Fruit fly (Drosophila melanogaster): ENCODE data around the gene CG8620.

Gene CG8620

DNA sequence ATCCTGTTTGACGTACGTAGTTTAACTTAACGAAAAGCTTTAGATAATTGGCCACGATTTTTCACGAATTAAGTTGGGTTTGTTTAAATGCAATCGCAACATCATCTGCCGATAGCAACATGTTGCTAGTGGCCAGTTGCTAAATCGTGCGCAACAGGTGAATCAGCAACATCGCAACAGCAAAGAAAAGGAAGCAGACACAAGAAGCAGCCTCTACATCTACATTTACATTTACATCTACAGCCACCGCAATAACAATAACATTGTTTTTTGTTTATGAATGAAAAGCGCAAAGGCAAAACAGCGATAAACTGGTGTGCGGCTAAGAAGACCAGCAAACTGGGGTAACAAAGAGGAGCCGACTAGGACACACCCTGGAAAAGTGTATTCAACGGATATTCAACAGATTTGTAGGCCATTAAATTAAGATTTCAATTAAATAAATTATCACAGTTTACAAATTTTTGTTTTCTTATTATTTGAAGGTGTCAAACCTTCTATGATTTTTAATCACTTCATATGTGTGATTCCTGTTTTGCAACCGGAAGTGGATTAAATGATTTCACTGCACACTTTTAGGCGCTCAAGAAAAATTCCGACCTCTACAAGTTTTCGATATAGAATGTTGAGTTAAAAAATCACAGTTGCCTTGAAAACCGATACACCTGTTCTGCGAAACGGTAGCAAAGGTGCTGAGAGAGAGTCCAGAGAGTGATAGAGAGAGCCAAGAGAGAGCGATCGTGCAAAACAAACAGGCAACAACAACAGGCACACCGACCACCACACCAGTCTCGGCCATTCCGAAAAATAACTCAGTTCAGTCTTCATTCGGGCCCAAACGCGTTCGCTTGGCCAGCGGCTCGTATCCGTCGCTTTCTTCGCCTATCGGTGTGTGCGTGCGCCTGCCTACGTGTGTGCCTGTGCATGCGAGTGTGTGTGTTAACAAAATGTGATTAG lies 23.9 kb upstream of the CG8620 start, which contains the start of gene melt (continued):
- peak; percentile 59 for TF ChIP-seq NC2α (GFP tag; optimal IDR thresholded peaks at IDR 0.05)
- TF ChIP-seq CG10654 (GFP tag; optimal IDR thresholded peaks at IDR 0.05): peak; percentile 82
- no peak for TF ChIP-seq CG3726 (GFP tag; IDR thresholded peaks at IDR 0.05)
- TF ChIP-seq CG34376 (GFP tag; optimal IDR thresholded peaks at IDR 0.05): peak; percentile 75
- TF ChIP-seq cad (GFP tag; optimal IDR thresholded peaks at IDR 0.05): no peak
- peak; percentile 80 for TF ChIP-seq crc (GFP tag; optimal IDR thresholded peaks at IDR 0.05)
- TF ChIP-seq CG16813 (GFP tag; IDR thresholded peaks at IDR 0.05; ENCODE audit: partially characterized antibody): 0 out of 3 replicates have a peak, but pooled peaks have one; percentile 13
- peak; percentile 91 for TF ChIP-seq CG10209 (GFP tag; optimal IDR thresholded peaks at IDR 0.05)
- TF ChIP-seq gce (GFP tag; IDR thresholded peaks at IDR 0.05): peak; percentile 35; the same call in 1 of the 3 replicates
- peak; percentile 73 for TF ChIP-seq Blimp-1 (GFP tag; optimal IDR thresholded peaks at IDR 0.05)
- TF ChIP-seq shn (GFP tag; optimal IDR thresholded peaks at IDR 0.05): peak; percentile 87
- TF ChIP-seq cg (GFP tag; optimal IDR thresholded peaks at IDR 0.05): peak; percentile 79
- TF ChIP-seq CHES-1-like (GFP tag; optimal IDR thresholded peaks at IDR 0.05): peak; percentile 77
- peak; percentile 73 for TF ChIP-seq Fer3 (tag; optimal IDR thresholded peaks at IDR 0.05)
- TF ChIP-seq dmrt99B (tag; optimal IDR thresholded peaks at IDR 0.05): peak; percentile 89
- TF ChIP-seq CG12071 (GFP tag; optimal IDR thresholded peaks at IDR 0.05): peak; percentile 35
- peak; percentile 86 for TF ChIP-seq CG12155 (GFP tag; optimal IDR thresholded peaks at IDR 0.05)
- TF ChIP-seq NFAT (GFP tag; IDR thresholded peaks at IDR 0.05): peak; percentile 60
- peak; percentile 58 for TF ChIP-seq CG33213 (GFP tag; optimal IDR thresholded peaks at IDR 0.05)
- peak; percentile 88 for TF ChIP-seq CG13424 (tag; optimal IDR thresholded peaks at IDR 0.05)
- peak; percentile 92 for TF ChIP-seq CG7839 (tag; optimal IDR thresholded peaks at IDR 0.05)
- TF ChIP-seq CG2120 (GFP tag; optimal IDR thresholded peaks at IDR 0.05): peak; percentile 93
- peak; percentile 90 for TF ChIP-seq CG13624 (GFP tag; optimal IDR thresholded peaks at IDR 0.05)
- peak; percentile 86 for TF ChIP-seq eyg (GFP tag; optimal IDR thresholded peaks at IDR 0.05)
- TF ChIP-seq CG10267 (tag; optimal IDR thresholded peaks at IDR 0.05): peak; percentile 84
- peak; percentile 49 for TF ChIP-seq CG31388 (GFP tag; optimal IDR thresholded peaks at IDR 0.05)
- TF ChIP-seq Dfd (GFP tag; optimal IDR thresholded peaks at IDR 0.05): no peak
- peak; percentile 31 for TF ChIP-seq luna (GFP tag; optimal IDR thresholded peaks at IDR 0.05)
- TF ChIP-seq CG7357 (GFP tag; IDR thresholded peaks at IDR 0.05): peak; percentile 77
- peak; percentile 83 for TF ChIP-seq dmrt11E (tag; optimal IDR thresholded peaks at IDR 0.05)
- TF ChIP-seq NfI (GFP tag; optimal IDR thresholded peaks at IDR 0.05): peak; percentile 82
- peak; percentile 48; the same call in 1 of the 3 replicates for TF ChIP-seq sr (GFP tag; IDR thresholded peaks at IDR 0.05)
- peak; percentile 64 for TF ChIP-seq CG17328 (GFP tag; IDR thresholded peaks at IDR 0.05)
- TF ChIP-seq ham (GFP tag; IDR thresholded peaks at IDR 0.05): peak; percentile 33; the same call in 1 of the 2 replicates
- TF ChIP-seq CG7372 (GFP tag; IDR thresholded peaks at IDR 0.05): peak; percentile 78
- no peak for TF ChIP-seq Dp (GFP tag; optimal IDR thresholded peaks at IDR 0.05)
- TF ChIP-seq CG2202 (tag; optimal IDR thresholded peaks at IDR 0.05): peak; percentile 66
- peak; percentile 86 for TF ChIP-seq NK7.1 (GFP tag; optimal IDR thresholded peaks at IDR 0.05)
- peak; percentile 52 for TF ChIP-seq CG4617 (GFP tag; optimal IDR thresholded peaks at IDR 0.05; ENCODE audit: borderline replicate concordance)
- peak; percentile 66 for TF ChIP-seq trh (GFP tag; optimal IDR thresholded peaks at IDR 0.05)
- TF ChIP-seq CG33557 (GFP tag; optimal IDR thresholded peaks at IDR 0.05): peak; percentile 78
- TF ChIP-seq slou (GFP tag; optimal IDR thresholded peaks at IDR 0.05): peak; percentile 78
- peak in 1 of 2 experiments; percentile 45 for TF ChIP-seq Hr78 (GFP tag; optimal IDR thresholded peaks at IDR 0.05)
- TF ChIP-seq seq (GFP tag; IDR thresholded peaks at IDR 0.05): peak; percentile 58
- TF ChIP-seq pros (GFP tag; optimal IDR thresholded peaks at IDR 0.05): no peak
- TF ChIP-seq tx (GFP tag; optimal IDR thresholded peaks at IDR 0.05): peak; percentile 81
- peak; percentile 88 for TF ChIP-seq CG9437 (GFP tag; optimal IDR thresholded peaks at IDR 0.05)
- TF ChIP-seq sd (tag; optimal IDR thresholded peaks at IDR 0.05): peak; percentile 74
